Worm (Caenorhabditis elegans) whole organism, dauer: ENCODE results near the gene chil-27.

Source experiments
- unc-62 ChIP-seq: sonication (generic microtip); optimal IDR thresholded peaks from 2 replicates; lab custom pipeline; 2017; ENCODE audit warnings: missing biosample characterization, missing genetic modification reagents, missing genetic modification characterization

chil-27 gene

DNA sequence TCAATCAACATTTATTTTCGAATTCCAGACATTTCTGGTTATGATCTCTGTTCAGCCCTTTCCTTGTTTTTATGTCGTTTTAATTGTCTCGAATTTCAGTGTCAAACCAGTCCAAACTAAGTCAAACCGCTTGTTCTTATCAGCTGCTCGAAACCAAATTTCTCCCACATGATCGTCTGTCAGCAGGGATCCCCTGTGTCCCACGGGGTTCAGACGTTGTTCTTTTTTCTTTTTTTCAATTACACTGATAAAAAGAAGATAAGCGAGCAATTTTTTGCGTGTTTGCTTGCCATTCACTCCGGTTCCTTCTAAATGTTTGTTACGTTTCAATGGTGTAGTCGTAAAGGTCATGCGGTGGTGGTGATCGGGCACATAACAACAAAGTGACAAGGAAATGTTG, 24.3 kb downstream of the chil-27 start:
- TF ChIP-seq unc-62 (GFP tag; lab: Kevin White, UChicago) = no peak

DNA sequence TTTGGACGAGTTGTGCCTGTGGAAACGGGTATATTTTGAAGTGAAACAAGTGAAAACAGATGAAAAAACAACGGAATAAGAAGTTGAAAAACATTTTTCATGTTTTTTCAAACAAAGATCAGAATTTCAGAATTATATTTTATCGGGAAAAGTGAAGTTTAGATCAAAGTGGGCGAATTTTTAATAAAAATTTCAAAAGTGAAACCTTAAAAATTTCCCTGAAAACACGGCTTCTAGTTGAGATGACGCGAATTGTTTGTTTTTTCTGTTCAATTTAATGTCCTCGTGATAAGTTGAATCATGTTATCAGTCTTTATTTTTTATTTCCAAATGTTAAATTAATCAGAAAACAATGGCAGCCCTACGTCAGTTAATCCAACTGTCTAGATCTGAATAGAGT, 29.5 kb downstream of the chil-27 start, which contains the start of gene gcy-3:
gcy-3 (minus strand) TSS at position 101 of the 400 bp plus-strand sequence.
- TF ChIP-seq unc-62 (GFP tag; lab: Kevin White, UChicago) = no peak

DNA sequence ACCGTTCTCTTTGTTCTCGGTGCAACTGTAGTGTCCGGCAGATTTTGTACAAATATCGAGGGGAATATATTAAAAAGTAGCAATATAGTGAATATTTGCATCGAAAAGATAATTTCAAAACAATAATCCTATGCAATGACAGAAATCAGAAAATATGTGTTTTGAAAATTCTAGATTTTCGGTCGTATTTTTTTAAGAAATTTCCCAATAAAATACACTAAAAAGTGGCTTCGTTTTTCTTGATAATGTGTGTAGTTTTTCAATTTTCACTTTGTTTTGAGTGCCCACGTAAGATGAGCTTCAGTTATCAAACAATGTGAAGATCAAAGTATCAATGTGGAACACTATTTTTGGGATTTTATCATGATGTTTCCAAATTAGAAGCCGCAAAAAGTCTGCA, 39.2 kb downstream of the chil-27 start, which contains the start of gene gcy-1:
gcy-1 (minus strand) TSS at position 101 of the 400 bp plus-strand sequence.
- TF ChIP-seq unc-62 (GFP tag; lab: Kevin White, UChicago) = no peak

DNA sequence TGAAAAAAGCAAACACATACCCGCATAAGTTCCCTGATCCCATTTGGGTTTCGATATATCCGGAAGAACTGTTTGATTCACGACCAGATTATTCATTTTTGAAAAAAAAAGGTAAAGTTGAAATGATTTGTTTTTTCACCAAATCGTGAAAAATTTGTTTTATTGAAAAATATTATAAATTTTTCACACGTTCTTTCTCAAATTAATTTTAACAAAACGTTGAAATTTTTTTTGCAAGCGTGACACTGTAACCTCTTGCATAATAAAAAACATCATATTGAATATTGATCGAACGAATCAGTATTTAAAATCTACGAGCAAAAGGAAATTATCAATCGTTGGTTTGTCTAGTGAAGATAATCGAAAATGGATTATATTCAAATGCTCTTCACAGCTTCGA, 41.1 kb downstream of the chil-27 start, which contains the start of the genes sfxn-1.1 and AH6.3:
sfxn-1.1 (minus strand) TSS at position 101 of the 400 bp plus-strand sequence.
AH6.3 (plus strand) TSS at position 275 of the 400 bp plus-strand sequence.
- TF ChIP-seq unc-62 (GFP tag; lab: Kevin White, UChicago) = no peak

DNA sequence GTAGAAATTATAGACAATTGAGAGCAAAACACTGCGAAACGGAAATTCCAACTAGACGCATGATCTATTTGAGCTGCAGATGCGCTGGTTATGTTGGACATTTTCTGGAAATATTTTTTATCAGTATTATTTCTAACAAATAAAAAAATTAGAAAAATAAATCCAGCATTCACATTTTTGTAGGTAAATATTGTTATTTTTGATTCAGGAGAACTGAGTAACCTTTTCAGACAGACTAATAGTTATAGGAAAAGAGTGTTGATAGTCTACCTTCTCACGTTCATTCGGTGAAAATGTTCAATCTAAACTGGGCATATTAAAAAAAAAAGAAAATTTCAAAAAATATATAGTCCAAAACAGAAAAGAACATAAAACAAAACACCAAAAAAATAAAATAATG, 43.9 kb downstream of the chil-27 start, which contains the start of gene sra-1:
sra-1 (minus strand) TSS at position 101 of the 400 bp plus-strand sequence.
- TF ChIP-seq unc-62 (GFP tag; lab: Kevin White, UChicago) = no peak

DNA sequence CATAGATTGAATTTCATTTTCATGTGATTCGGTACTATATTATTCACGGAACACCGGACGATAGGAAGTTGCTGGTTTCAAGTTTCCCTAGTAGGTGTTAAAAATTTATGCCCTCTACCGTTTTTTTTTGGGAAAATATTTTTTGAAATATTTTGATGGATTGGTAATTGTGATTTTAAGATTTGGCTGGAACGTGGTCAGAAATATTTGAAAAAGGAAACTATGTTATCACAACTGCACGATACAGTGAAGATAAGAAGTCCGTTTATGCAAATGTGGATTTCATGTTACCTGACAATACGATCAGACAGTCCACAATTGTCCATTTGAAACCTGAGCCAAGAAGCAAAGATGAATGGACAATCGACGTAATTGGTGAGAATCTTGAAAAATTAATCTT, 45.3 kb downstream of the chil-27 start, which contains the start of gene AH6.17:
AH6.17 (plus strand) TSS at position 185 of the 400 bp plus-strand sequence.
- no peak for TF ChIP-seq unc-62 (GFP tag; lab: Kevin White, UChicago)

DNA sequence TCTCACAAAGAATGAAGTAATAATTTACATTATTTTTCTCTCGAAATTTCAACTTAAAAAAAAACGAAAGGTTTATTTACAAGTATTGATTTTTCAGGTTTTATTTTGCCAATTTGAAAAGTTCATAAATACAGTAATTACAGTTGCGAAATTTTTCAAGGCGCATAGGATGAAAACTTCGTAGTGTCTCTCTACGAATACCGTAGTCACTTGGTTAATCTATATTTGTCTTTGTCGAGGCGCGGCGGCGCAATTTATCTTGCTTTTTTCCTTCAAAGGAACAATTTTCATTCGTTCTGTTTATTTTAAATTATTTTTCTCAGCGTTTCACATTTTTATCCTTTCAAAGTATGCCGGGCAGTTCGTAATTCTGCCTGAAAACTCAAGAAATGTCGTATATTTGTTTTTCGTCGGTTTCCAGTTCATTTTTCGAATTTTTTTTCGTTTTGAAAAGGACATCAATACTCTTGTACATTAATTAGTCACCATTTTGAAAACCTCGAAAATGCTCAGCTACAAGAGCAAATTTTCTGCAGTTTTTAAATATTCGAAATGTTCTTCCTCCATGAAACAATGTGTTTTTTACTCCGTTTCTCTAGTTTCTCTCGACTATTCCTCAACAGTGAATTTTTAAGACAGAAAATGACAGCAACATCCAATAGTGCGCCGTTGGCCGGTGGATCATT, 46.0 kb downstream of the chil-27 start, which contains the start of gene mex-6:
mex-6 (plus strand) TSS at position 636 of the 686 bp plus-strand sequence.
- TF ChIP-seq unc-62 (GFP tag; lab: Kevin White, UChicago) = no peak

DNA sequence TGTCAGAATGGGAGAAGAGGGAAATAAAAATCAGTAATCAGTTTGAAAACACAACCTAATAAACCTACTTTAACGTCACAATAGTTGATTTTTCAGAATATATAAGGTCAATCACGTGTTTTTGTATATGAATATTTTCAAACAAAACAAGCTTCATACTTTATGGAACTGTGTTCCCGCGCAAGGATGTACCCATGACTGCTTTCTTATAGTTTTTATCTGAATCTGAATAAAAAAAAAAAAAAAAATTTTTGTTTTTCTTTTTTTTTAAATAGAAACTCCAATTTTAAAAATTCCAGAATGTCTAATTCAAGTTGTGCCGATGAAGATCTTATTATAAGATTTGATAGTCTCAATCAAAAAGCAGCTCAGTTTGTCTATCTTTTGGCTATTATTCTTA, 50.8 kb downstream of the chil-27 start, which contains the start of gene sra-2:
sra-2 (plus strand) TSS at position 301 of the 400 bp plus-strand sequence.
- TF ChIP-seq unc-62 (GFP tag; lab: Kevin White, UChicago) = no peak
